Fruit fly (Drosophila melanogaster): ENCODE measurements around the gene mtd.

mtd gene

dm6 chr3R:5331764-5332405, 18.4 kb downstream of the mtd start:
- no peak for TF ChIP-seq CG32006 (GFP tag; optimal IDR thresholded peaks at IDR 0.05)
- peak; percentile 52 for TF ChIP-seq acj6 (GFP tag; optimal IDR thresholded peaks at IDR 0.05)
- no peak for TF ChIP-seq fd85E (GFP tag; optimal IDR thresholded peaks at IDR 0.05)
- peak; percentile 52 for TF ChIP-seq CG6792 (GFP tag; optimal IDR thresholded peaks at IDR 0.05)
- peak; percentile 71 for TF ChIP-seq esn (GFP tag; optimal IDR thresholded peaks at IDR 0.05)
- no peak for TF ChIP-seq CG16779 (tag; optimal IDR thresholded peaks at IDR 0.05)
- no peak for TF ChIP-seq Gug (GFP tag; IDR thresholded peaks at IDR 0.05)
- TF ChIP-seq CG3032 (tag; optimal IDR thresholded peaks at IDR 0.05) = peak; percentile 53
- TF ChIP-seq Sox15 (GFP tag; optimal IDR thresholded peaks at IDR 0.05) = peak; percentile 43
- peak; percentile 69 for TF ChIP-seq Sox14 (GFP tag; optimal IDR thresholded peaks at IDR 0.05)
- peak; percentile 25 to 66 for TF ChIP-seq ss (GFP tag; optimal IDR thresholded peaks at IDR 0.05)
- no peak for TF ChIP-seq CG6276 (GFP tag; optimal IDR thresholded peaks at IDR 0.05)
- peak; percentile 53 for TF ChIP-seq CG3919 (GFP tag; optimal IDR thresholded peaks at IDR 0.05)
- peak; percentile 49 for TF ChIP-seq lz (GFP tag; optimal IDR thresholded peaks at IDR 0.05)
- TF ChIP-seq svp (GFP tag) = peak; percentile 76
- no peak for TF ChIP-seq CG8119 (GFP tag; IDR thresholded peaks at IDR 0.05)
- peak; percentile 39 for TF ChIP-seq Hr39 (GFP tag; optimal IDR thresholded peaks at IDR 0.05)
- no peak for TF ChIP-seq fkh (GFP tag; optimal IDR thresholded peaks at IDR 0.05)
- peak; percentile 60 for TF ChIP-seq OdsH (GFP tag; optimal IDR thresholded peaks at IDR 0.05)
- TF ChIP-seq net (GFP tag; optimal IDR thresholded peaks at IDR 0.05) = peak; percentile 21
- no peak for TF ChIP-seq Hr4 (GFP tag; optimal IDR thresholded peaks at IDR 0.05)
- no peak for TF ChIP-seq CG4318 (GFP tag; optimal IDR thresholded peaks at IDR 0.05)
- peak; percentile 59 for TF ChIP-seq Smox (GFP tag; optimal IDR thresholded peaks at IDR 0.05)
- peak; percentile 63 for TF ChIP-seq CG10631 (GFP tag; optimal IDR thresholded peaks at IDR 0.05)
- peak; percentile 50 for TF ChIP-seq Sox102F (GFP tag; optimal IDR thresholded peaks at IDR 0.05)
- TF ChIP-seq CG11294 (GFP tag; IDR thresholded peaks at IDR 0.05) = no peak
- peak; percentile 62 for TF ChIP-seq topi (GFP tag; optimal IDR thresholded peaks at IDR 0.05)
- TF ChIP-seq CG1621 (tag; optimal IDR thresholded peaks at IDR 0.05) = peak; percentile 21
- TF ChIP-seq Eip75B (GFP tag; optimal IDR thresholded peaks at IDR 0.05) = peak; percentile 65
- TF ChIP-seq Hr38 (GFP tag; optimal IDR thresholded peaks at IDR 0.05) = no peak
- TF ChIP-seq dac (GFP tag; optimal IDR thresholded peaks at IDR 0.05) = no peak
- TF ChIP-seq CG6808 (GFP tag; optimal IDR thresholded peaks at IDR 0.05) = peak; percentile 50
- TF ChIP-seq vri (GFP tag; optimal IDR thresholded peaks at IDR 0.05) = peak; percentile 39
- no peak for TF ChIP-seq salr (GFP tag; optimal IDR thresholded peaks at IDR 0.05)
- TF ChIP-seq CG9139 (GFP tag; optimal IDR thresholded peaks at IDR 0.05) = no peak
- peak; percentile 51 for TF ChIP-seq CG31627 (GFP tag; optimal IDR thresholded peaks at IDR 0.05)
- TF ChIP-seq achi (GFP tag; optimal IDR thresholded peaks at IDR 0.05) = peak; percentile 41
- TF ChIP-seq CG8319 (GFP tag; optimal IDR thresholded peaks at IDR 0.05) = peak; percentile 11
- peak; percentile 68 for TF ChIP-seq dsx (GFP tag; optimal IDR thresholded peaks at IDR 0.05; ENCODE audit: poor library complexity, severe bottlenecking)
- TF ChIP-seq Lpt (GFP tag; optimal IDR thresholded peaks at IDR 0.05) = no peak
- peak; percentile 61 for TF ChIP-seq spab (GFP tag; optimal IDR thresholded peaks at IDR 0.05)
- TF ChIP-seq CG6854 (GFP tag; optimal IDR thresholded peaks at IDR 0.05) = peak; percentile 83
- TF ChIP-seq CG15336 (GFP tag; IDR thresholded peaks at IDR 0.05) = no peak
- TF ChIP-seq Ets96B (tag; optimal IDR thresholded peaks at IDR 0.05) = peak; percentile 72
- peak; percentile 49 for TF ChIP-seq Met (GFP tag; optimal IDR thresholded peaks at IDR 0.05)
- no peak for TF ChIP-seq eg (GFP tag; IDR thresholded peaks at IDR 0.05)
- peak; percentile 70 for TF ChIP-seq CG10669 (GFP tag; optimal IDR thresholded peaks at IDR 0.05)
- TF ChIP-seq CG6163 (GFP tag; IDR thresholded peaks at IDR 0.05) = peak; percentile 29; the same call in 1 of the 3 replicates
- peak; percentile 24 for TF ChIP-seq CG8632 (GFP tag; optimal IDR thresholded peaks at IDR 0.05)
- no peak for TF ChIP-seq Eip93F (GFP tag; optimal IDR thresholded peaks at IDR 0.05)
- peak; percentile 38 for TF ChIP-seq CG7368 (GFP tag; optimal IDR thresholded peaks at IDR 0.05)
- TF ChIP-seq CG34406 (GFP tag; optimal IDR thresholded peaks at IDR 0.05) = peak; percentile 43
